Worm (Caenorhabditis elegans) whole organism, L4 larva: ENCODE measurements around the gene msh-5.

Experiments
- ceh-20 ChIP-seq: fragments of 200-800 bp; sonication (Bioruptor generic); IDR thresholded peaks from 2 replicates; pipeline ENCODE4 v1.3.6; 2022; ENCODE audit warnings: missing genetic modification reagents, missing genetic modification characterization, missing compliant biosample characterization
- ceh-82 ChIP-seq: sonication (generic microtip); optimal IDR thresholded peaks from 2 replicates; lab custom pipeline; 2017; ENCODE audit warnings: missing biosample characterization, missing genetic modification characterization
- hlh-30 ChIP-seq: sonication (generic microtip); optimal IDR thresholded peaks from 2 replicates; lab custom pipeline; 2017; ENCODE audit warnings: antibody characterized with exemption, mild to moderate bottlenecking, missing genetic modification characterization, missing compliant biosample characterization; ENCODE audit not compliant: insufficient read depth
- lim-7 ChIP-seq: fragments of 200-800 bp; sonication (Bioruptor generic); IDR thresholded peaks from 2 replicates; pipeline ENCODE4 v1.3.6; 2022; ENCODE audit warnings: missing genetic modification characterization, missing compliant biosample characterization
- lin-13 ChIP-seq: fragments of 150-350 bp; optimal IDR thresholded peaks from 2 replicates; lab custom pipeline; 2014; ENCODE audit warnings: missing biosample characterization, missing genetic modification reagents, missing genetic modification characterization
- nhr-11 ChIP-seq: fragments of 150-350 bp; optimal IDR thresholded peaks from 2 replicates; lab custom pipeline; 2014; ENCODE audit warnings: missing biosample characterization, missing genetic modification characterization
- nhr-25 ChIP-seq: sonication (generic microtip); optimal IDR thresholded peaks from 2 replicates; lab custom pipeline; 2017; ENCODE audit warnings: missing genetic modification characterization, mild to moderate bottlenecking, missing compliant biosample characterization, antibody characterized with exemption, moderate library complexity, borderline replicate concordance; ENCODE audit not compliant: insufficient read depth
- nhr-42 ChIP-seq: fragments of 200-800 bp; sonication (Bioruptor generic); IDR thresholded peaks from 2 replicates; pipeline ENCODE4 v1.3.6; 2022; ENCODE audit warnings: missing genetic modification characterization, missing compliant biosample characterization
- set-16 ChIP-seq: fragments of 200-800 bp; sonication (Bioruptor generic); IDR thresholded peaks from 2 replicates; pipeline ENCODE4 v1.3.6; 2022; ENCODE audit warnings: missing genetic modification reagents, missing genetic modification characterization, missing compliant biosample characterization
- snpc-4 ChIP-seq: fragments of 150-350 bp; optimal IDR thresholded peaks from 2 replicates; lab custom pipeline; 2014; ENCODE audit warnings: missing biosample characterization, missing genetic modification characterization
- unc-62 ChIP-seq, 3 experiments: fragments of 150-350 bp in 1 of 3; sonication (generic microtip); optimal IDR thresholded peaks in 2 of 3; peaks in 1 of 3; 1 replicate in 1 of 3; 2 replicates in 2 of 3; lab custom pipeline; 2014 to 2017; ENCODE audit warnings: missing biosample characterization in 3 of 3, missing genetic modification characterization in 3 of 3, missing genetic modification reagents in 3 of 3, missing genotype in 1 of 3

ce11 chrIV:13108430-13108829 is 46.6 kb upstream of the msh-5 start:
- TF ChIP-seq ceh-82 (tag; lab: Kevin White, UChicago), result no peak
- peak in 1 of 2 experiments; percentile 94 for TF ChIP-seq unc-62 (GFP tag; optimal IDR thresholded peaks at IDR 0.05 in 1 of 2; lab: Kevin White, UChicago)
- no peak for TF ChIP-seq unc-62 (tag; optimal IDR thresholded peaks at IDR 0.05; lab: Kevin White, UChicago)
- TF ChIP-seq nhr-11 (tag; lab: Kevin White, UChicago), result no peak
- TF ChIP-seq ceh-20 (GFP tag; lab: Robert Waterston, UW), result no peak
- TF ChIP-seq snpc-4, result no peak
- TF ChIP-seq set-16, result no peak
- no peak for TF ChIP-seq nhr-42 (GFP tag; lab: Robert Waterston, UW)
- TF ChIP-seq nhr-25, result no peak
- no peak for TF ChIP-seq hlh-30
- no peak for TF ChIP-seq lin-13 (GFP tag; lab: Kevin White, UChicago)
- no peak for TF ChIP-seq lim-7
